Fruit fly (Drosophila melanogaster): Measurements from ENCODE around the gene CG33689.

Gene CG33689

dm6 chr3L:16172809-16173276 lies 27.2 kb upstream of the CG33689 start (continued):
- TF ChIP-seq MTF-1 (GFP tag; optimal IDR thresholded peaks at IDR 0.05; ENCODE audit: borderline replicate concordance) (no peak), Nf-YA (GFP tag; IDR thresholded peaks at IDR 0.05) (no peak), CG6654 (GFP tag; optimal IDR thresholded peaks at IDR 0.05) (no peak), CG33213 (GFP tag; optimal IDR thresholded peaks at IDR 0.05) (no peak), CG13424 (tag; optimal IDR thresholded peaks at IDR 0.05) (peak; percentile 54), CG10431 (GFP tag; optimal IDR thresholded peaks at IDR 0.05) (no peak), tgo (GFP tag; IDR thresholded peaks at IDR 0.05) (no peak), lbe (GFP tag; optimal IDR thresholded peaks at IDR 0.05) (no peak), CG6765 (GFP tag; optimal IDR thresholded peaks at IDR 0.05) (peak; percentile 16), nau (GFP tag; optimal IDR thresholded peaks at IDR 0.05) (no peak), CG2199 (GFP tag; IDR thresholded peaks at IDR 0.05) (no peak), otp (GFP tag; IDR thresholded peaks at IDR 0.05) (no peak), ase (GFP tag; IDR thresholded peaks at IDR 0.05) (no peak), Bdp1 (GFP tag; optimal IDR thresholded peaks at IDR 0.05) (no peak), gem (tag; optimal IDR thresholded peaks at IDR 0.05) (peak; percentile 67), grn (GFP tag; optimal IDR thresholded peaks at IDR 0.05) (no peak), CG14965 (GFP tag; optimal IDR thresholded peaks at IDR 0.05; ENCODE audit: borderline replicate concordance) (no peak), CG1647 (GFP tag; optimal IDR thresholded peaks at IDR 0.05) (no peak), mirr (GFP tag; optimal IDR thresholded peaks at IDR 0.05) (no peak), CG17328 (GFP tag; IDR thresholded peaks at IDR 0.05) (no peak), TFAM (GFP tag; optimal IDR thresholded peaks at IDR 0.05) (no peak), sqz (GFP tag; optimal IDR thresholded peaks at IDR 0.05) (no peak), CG1603 (tag; optimal IDR thresholded peaks at IDR 0.05) (no peak), Doc2 (GFP tag; IDR thresholded peaks at IDR 0.05) (no peak), CG1792 (GFP tag; optimal IDR thresholded peaks at IDR 0.05) (no peak), pum (GFP tag; optimal IDR thresholded peaks at IDR 0.05) (no peak), CG10462 (GFP tag; optimal IDR thresholded peaks at IDR 0.05) (no peak), CG8765 (GFP tag; IDR thresholded peaks at IDR 0.05) (no peak), CG1602 (GFP tag; optimal IDR thresholded peaks at IDR 0.05) (peak; percentile 19), CG17802 (tag; optimal IDR thresholded peaks at IDR 0.05) (no peak), CG8924 (tag; optimal IDR thresholded peaks at IDR 0.05) (peak; percentile 46), twi (tag; optimal IDR thresholded peaks at IDR 0.05) (peak; percentile 7), CG12299 (tag; optimal IDR thresholded peaks at IDR 0.05) (no peak), CG2712 (tag; optimal IDR thresholded peaks at IDR 0.05) (peak; percentile 56), CG12236 (GFP tag; optimal IDR thresholded peaks at IDR 0.05) (no peak), usp (GFP tag; optimal IDR thresholded peaks at IDR 0.05) (no peak), tio (GFP tag; optimal IDR thresholded peaks at IDR 0.05) (peak; percentile 59), CG6683 (GFP tag; optimal IDR thresholded peaks at IDR 0.05) (peak; percentile 1), Gsc (GFP tag; IDR thresholded peaks at IDR 0.05) (no peak), CG14014 (GFP tag; IDR thresholded peaks at IDR 0.05) (no peak), CG6254 (GFP tag; optimal IDR thresholded peaks at IDR 0.05) (no peak), Aef1 (GFP tag; IDR thresholded peaks at IDR 0.05) (no peak), CG4820 (GFP tag; optimal IDR thresholded peaks at IDR 0.05) (no peak), sd (tag; optimal IDR thresholded peaks at IDR 0.05) (no peak), az2 (GFP tag; optimal IDR thresholded peaks at IDR 0.05) (peak; percentile 18), fru (optimal IDR thresholded peaks at IDR 0.05) (no peak), hb (GFP tag; IDR thresholded peaks at IDR 0.05; ENCODE audit: partially characterized antibody) (no peak), HLH54F (GFP tag; optimal IDR thresholded peaks at IDR 0.05) (no peak), pros (GFP tag; optimal IDR thresholded peaks at IDR 0.05) (no peak), CG1529 (GFP tag; optimal IDR thresholded peaks at IDR 0.05) (peak; percentile 32), Sin3A (optimal IDR thresholded peaks at IDR 0.05) (no peak), Sry-β (GFP tag; optimal IDR thresholded peaks at IDR 0.05) (no peak), CG1832 (GFP tag; optimal IDR thresholded peaks at IDR 0.05) (no peak)
